Worm (Caenorhabditis elegans) whole organism, L3 larva: Measurements from ENCODE around the gene egl-18.
A peak's percentile ranks its signal among the peaks of the same experiment; 100 is the strongest.

Experiments
- R02D3.7 ChIP-seq: fragments of 150-350 bp; optimal IDR thresholded peaks from 2 replicates; lab custom pipeline; 2014; ENCODE audit warnings: missing biosample characterization, missing genetic modification characterization
- ZK546.5 ChIP-seq: sonication (generic microtip); optimal IDR thresholded peaks from 2 replicates; lab custom pipeline; 2017; ENCODE audit warnings: missing biosample characterization, missing genetic modification characterization
- aly-2 ChIP-seq: fragments of 150-350 bp; optimal IDR thresholded peaks from 2 replicates; lab custom pipeline; 2014; ENCODE audit warnings: missing biosample characterization, missing genetic modification characterization
- ama-1 ChIP-seq: fragments of 150-350 bp; optimal IDR thresholded peaks from 2 replicates; lab custom pipeline; 2018
- ceh-16 ChIP-seq: sonication (generic microtip); optimal IDR thresholded peaks from 2 replicates; lab custom pipeline; 2017; ENCODE audit warnings: missing biosample characterization, missing genetic modification characterization
- ceh-28 ChIP-seq: fragments of 150-350 bp; optimal IDR thresholded peaks from 2 replicates; lab custom pipeline; 2014; ENCODE audit warnings: missing biosample characterization, missing genetic modification reagents, missing genetic modification characterization
- ceh-82 ChIP-seq: fragments of 150-350 bp; optimal IDR thresholded peaks from 2 replicates; lab custom pipeline; 2014; ENCODE audit warnings: missing biosample characterization, missing genetic modification characterization
- ceh-9 ChIP-seq: sonication (generic microtip); optimal IDR thresholded peaks from 2 replicates; lab custom pipeline; 2018; ENCODE audit warnings: missing biosample characterization, missing genetic modification characterization
- daf-12 ChIP-seq: fragments of 150-350 bp; optimal IDR thresholded peaks from 2 replicates; lab custom pipeline; 2014; ENCODE audit warnings: missing biosample characterization, missing genetic modification reagents, missing genetic modification characterization
- egl-27 ChIP-seq: sonication (generic microtip); optimal IDR thresholded peaks from 4 replicates; lab custom pipeline; 2017; ENCODE audit warnings: missing biosample characterization, missing genetic modification reagents, missing genetic modification characterization
- egl-5 ChIP-seq: fragments of 150-350 bp; optimal IDR thresholded peaks from 2 replicates; lab custom pipeline; 2017; ENCODE audit warnings: missing biosample characterization, missing genetic modification reagents, missing genetic modification characterization, inconsistent platforms
- elt-1 ChIP-seq: fragments of 150-350 bp; optimal IDR thresholded peaks from 2 replicates; lab custom pipeline; 2014; ENCODE audit warnings: missing biosample characterization, missing genetic modification characterization
- elt-2 ChIP-seq: sonication (generic microtip); optimal IDR thresholded peaks from 2 replicates; lab custom pipeline; 2016; ENCODE audit warnings: missing genetic modification reagents, mild to moderate bottlenecking, missing genetic modification characterization, missing compliant biosample characterization
- elt-3 ChIP-seq, 3 experiments: fragments of 150-350 bp in 1 of 3; sonication (generic microtip) in 2 of 3; optimal IDR thresholded peaks; 2 replicates in 2 of 3; 4 replicates in 1 of 3; lab custom pipeline; 2014 to 2017; ENCODE audit warnings: missing biosample characterization in 3 of 3, missing genetic modification characterization in 3 of 3
- eor-1 ChIP-seq, 2 experiments: fragments of 150-350 bp; optimal IDR thresholded peaks; 2 replicates each; lab custom pipeline; 2014 to 2018; ENCODE audit warnings: missing biosample characterization in 2 of 2, missing genetic modification characterization in 2 of 2
- fkh-10 ChIP-seq: sonication (generic microtip); optimal IDR thresholded peaks from 2 replicates; lab custom pipeline; 2017; ENCODE audit warnings: missing biosample characterization, missing genetic modification reagents, missing genetic modification characterization
- fkh-2 ChIP-seq: fragments of 150-350 bp; optimal IDR thresholded peaks from 2 replicates; lab custom pipeline; 2014; ENCODE audit warnings: missing biosample characterization, missing genetic modification reagents, missing genetic modification characterization
- fos-1 ChIP-seq: fragments of 150-350 bp; optimal IDR thresholded peaks from 2 replicates; lab custom pipeline; 2014; ENCODE audit warnings: missing biosample characterization, missing genetic modification characterization
- hmg-11 ChIP-seq: sonication (generic microtip); optimal IDR thresholded peaks from 2 replicates; lab custom pipeline; 2016; ENCODE audit warnings: missing genetic modification characterization, missing compliant biosample characterization
- jun-1 ChIP-seq: fragments of 150-350 bp; optimal IDR thresholded peaks from 2 replicates; lab custom pipeline; 2014; ENCODE audit warnings: missing biosample characterization, missing genetic modification reagents, missing genetic modification characterization
- lin-15B ChIP-seq: fragments of 150-350 bp; optimal IDR thresholded peaks from 2 replicates; lab custom pipeline; 2014; ENCODE audit warnings: missing biosample characterization, missing genetic modification characterization
- lin-39 ChIP-seq: fragments of 150-350 bp; optimal IDR thresholded peaks from 2 replicates; lab custom pipeline; 2018; ENCODE audit warnings: missing biosample characterization, missing genetic modification reagents, missing genetic modification characterization
- lsy-12 ChIP-seq: sonication (generic microtip); optimal IDR thresholded peaks from 2 replicates; lab custom pipeline; 2016; ENCODE audit warnings: mild to moderate bottlenecking, missing genetic modification characterization, missing compliant biosample characterization
- mdl-1 ChIP-seq: fragments of 150-350 bp; optimal IDR thresholded peaks from 2 replicates; lab custom pipeline; 2014; ENCODE audit warnings: missing biosample characterization, missing genetic modification characterization
- mml-1 ChIP-seq: fragments of 150-350 bp; sonication (generic microtip); optimal IDR thresholded peaks from 3 replicates; lab custom pipeline; 2014; ENCODE audit warnings: missing biosample characterization, missing genetic modification characterization
- nfya-1 ChIP-seq: sonication (generic microtip); optimal IDR thresholded peaks from 2 replicates; lab custom pipeline; 2017; ENCODE audit warnings: missing genetic modification characterization, mild to moderate bottlenecking, missing compliant biosample characterization, antibody characterized with exemption, moderate library complexity; ENCODE audit not compliant: insufficient read depth
- nhr-11 ChIP-seq: fragments of 150-350 bp; optimal IDR thresholded peaks from 2 replicates; lab custom pipeline; 2014; ENCODE audit warnings: missing biosample characterization, missing genetic modification characterization
- nhr-12 ChIP-seq: fragments of 150-350 bp; optimal IDR thresholded peaks from 2 replicates; lab custom pipeline; 2014; ENCODE audit warnings: missing biosample characterization, missing genetic modification characterization
- nhr-23 ChIP-seq: fragments of 150-350 bp; optimal IDR thresholded peaks from 2 replicates; lab custom pipeline; 2014; ENCODE audit warnings: missing biosample characterization, missing genetic modification reagents, missing genetic modification characterization
- nhr-237 ChIP-seq: fragments of 150-350 bp; optimal IDR thresholded peaks from 2 replicates; lab custom pipeline; 2014; ENCODE audit warnings: missing biosample characterization, missing genetic modification characterization
- nhr-25 ChIP-seq: sonication (generic microtip); optimal IDR thresholded peaks from 2 replicates; lab custom pipeline; 2017; ENCODE audit warnings: missing biosample characterization, missing genetic modification characterization
- nhr-28 ChIP-seq: fragments of 150-350 bp; optimal IDR thresholded peaks from 2 replicates; lab custom pipeline; 2014; ENCODE audit warnings: missing biosample characterization, missing genetic modification characterization
- nhr-43 ChIP-seq: sonication (generic microtip); optimal IDR thresholded peaks from 2 replicates; lab custom pipeline; 2016; ENCODE audit warnings: mild to moderate bottlenecking, missing genetic modification characterization, missing compliant biosample characterization; ENCODE audit not compliant: poor library complexity, severe bottlenecking
- nhr-67 ChIP-seq: fragments of 150-350 bp; optimal IDR thresholded peaks from 2 replicates; lab custom pipeline; 2014; ENCODE audit warnings: missing biosample characterization, missing genetic modification characterization
- nhr-76 ChIP-seq: fragments of 150-350 bp; sonication (generic microtip); optimal IDR thresholded peaks from 5 replicates; lab custom pipeline; 2014; ENCODE audit warnings: missing biosample characterization, missing genetic modification characterization
- nhr-77 ChIP-seq: fragments of 150-350 bp; optimal IDR thresholded peaks from 2 replicates; lab custom pipeline; 2014; ENCODE audit warnings: missing biosample characterization, missing genetic modification characterization
- pha-4 ChIP-seq: fragments of 150-350 bp; optimal IDR thresholded peaks from 2 replicates; lab custom pipeline; 2014; ENCODE audit warnings: missing biosample characterization, missing genetic modification reagents, missing genetic modification characterization
- pqm-1 ChIP-seq: fragments of 150-350 bp; optimal IDR thresholded peaks from 2 replicates; lab custom pipeline; 2017; ENCODE audit warnings: missing biosample characterization, missing genetic modification characterization, inconsistent platforms
- sea-2 ChIP-seq: fragments of 150-350 bp; sonication (generic microtip); optimal IDR thresholded peaks from 4 replicates; lab custom pipeline; 2014; ENCODE audit warnings: missing biosample characterization, missing genetic modification reagents, missing genetic modification characterization
- skn-1 ChIP-seq: fragments of 150-350 bp; optimal IDR thresholded peaks from 2 replicates; lab custom pipeline; 2014; ENCODE audit warnings: missing biosample characterization, missing genetic modification characterization
- snpc-4 ChIP-seq: fragments of 150-350 bp; optimal IDR thresholded peaks from 2 replicates; lab custom pipeline; 2014; ENCODE audit warnings: missing biosample characterization, missing genetic modification characterization
- tbx-2 ChIP-seq: sonication (generic microtip); optimal IDR thresholded peaks from 2 replicates; lab custom pipeline; 2016; ENCODE audit warnings: mild to moderate bottlenecking, missing genetic modification characterization, missing compliant biosample characterization
- unc-39 ChIP-seq: sonication (generic microtip); optimal IDR thresholded peaks from 4 replicates; lab custom pipeline; 2017; ENCODE audit warnings: missing biosample characterization, missing genetic modification characterization
- unc-62 ChIP-seq: fragments of 150-350 bp; sonication (generic microtip); optimal IDR thresholded peaks from 4 replicates; lab custom pipeline; 2014; ENCODE audit warnings: missing biosample characterization, missing genetic modification reagents, missing genetic modification characterization
- zag-1 ChIP-seq: fragments of 150-350 bp; optimal IDR thresholded peaks from 2 replicates; lab custom pipeline; 2014; ENCODE audit warnings: missing biosample characterization, missing genetic modification characterization
- ztf-11 ChIP-seq: fragments of 150-350 bp; optimal IDR thresholded peaks from 2 replicates; lab custom pipeline; 2014; ENCODE audit warnings: missing biosample characterization, missing genetic modification characterization
- ztf-4 ChIP-seq: fragments of 150-350 bp; optimal IDR thresholded peaks from 2 replicates; lab custom pipeline; 2014; ENCODE audit warnings: missing biosample characterization, missing genetic modification characterization

The egl-18 gene

ce11 chrIV:1902022-1902421 is at the start of gene egl-18:
Gene egl-18, plus strand, starts transcription at chrIV:1902322.
- TF ChIP-seq nhr-25 (tag; lab: Kevin White, UChicago) (no peak), snpc-4 (tag; lab: Kevin White, UChicago) (no peak), nhr-23 (tag; lab: Kevin White, UChicago) (no peak), hmg-11 (no peak), nhr-11 (tag; lab: Kevin White, UChicago) (no peak), elt-1 (tag; lab: Kevin White, UChicago) (no peak), nfya-1 (tag; lab: Kevin White, UChicago) (no peak)

- TF ChIP-seq nhr-43 (tag; lab: Kevin White, UChicago) = peak; percentile 12
- peak; percentile 34 for TF ChIP-seq nhr-23 (tag; lab: Kevin White, UChicago)
- TF ChIP-seq eor-1 (tag; optimal IDR thresholded peaks at IDR 0.05; lab: Kevin White, UChicago) = no peak
Measured at ce11 chrIV:1853934-1854438, 48.1 kb upstream of the egl-18 start.

- TF ChIP-seq lin-15B (tag; lab: Kevin White, UChicago) (peak; percentile 23), sea-2 (GFP tag; lab: Kevin White, UChicago) (no peak), unc-39 (tag; lab: Kevin White, UChicago) (no peak), jun-1 (tag; lab: Kevin White, UChicago) (peak; percentile 58), nhr-237 (tag; lab: Kevin White, UChicago) (no peak), ceh-82 (tag; lab: Kevin White, UChicago) (no peak), ZK546.5 (tag; lab: Kevin White, UChicago) (no peak), nhr-11 (tag; lab: Kevin White, UChicago) (peak; percentile 66), ztf-11 (tag; lab: Kevin White, UChicago) (no peak), egl-27 (tag; lab: Kevin White, UChicago) (no peak), nhr-12 (no peak), nhr-43 (tag; lab: Kevin White, UChicago) (peak; percentile 31), nhr-23 (tag; lab: Kevin White, UChicago) (peak; percentile 49), hmg-11 (peak; percentile 71), ztf-4 (tag; lab: Kevin White, UChicago) (no peak), elt-2 (tag; lab: Kevin White, UChicago) (peak; percentile 83), nhr-77 (tag; lab: Kevin White, UChicago) (no peak), nfya-1 (tag; lab: Kevin White, UChicago) (peak; percentile 88), pha-4 (tag; lab: Kevin White, UChicago) (peak; percentile 78), ama-1 (lab: Kevin White, UChicago) (no peak), pqm-1 (peak; percentile 81), fkh-10 (GFP tag; lab: Kevin White, UChicago) (no peak), nhr-28 (tag; lab: Kevin White, UChicago) (no peak), fkh-2 (tag; lab: Kevin White, UChicago) (no peak), egl-5 (no peak), elt-1 (tag; lab: Kevin White, UChicago) (no peak), ceh-9 (tag; lab: Kevin White, UChicago) (no peak), R02D3.7 (tag; lab: Kevin White, UChicago) (peak; percentile 29), nhr-25 (tag; lab: Kevin White, UChicago) (peak; percentile 46), mdl-1 (tag; lab: Kevin White, UChicago) (peak; percentile 66), unc-62 (no peak), eor-1 (tag; optimal IDR thresholded peaks at IDR 0.05; lab: Kevin White, UChicago) (no peak), snpc-4 (tag; lab: Kevin White, UChicago) (no peak), ceh-16 (tag; lab: Kevin White, UChicago) (no peak), aly-2 (tag; lab: Kevin White, UChicago) (no peak), nhr-76 (tag; lab: Kevin White, UChicago) (no peak), elt-3 (tag; optimal IDR thresholded peaks at IDR 0.05; lab: Kevin White, UChicago) (no peak), zag-1 (tag; lab: Kevin White, UChicago) (no peak), fos-1 (no peak), lsy-12 (tag; lab: Kevin White, UChicago) (no peak), lin-39 (tag; lab: Kevin White, UChicago) (peak; percentile 80), skn-1 (tag; lab: Kevin White, UChicago) (no peak), daf-12 (tag; lab: Kevin White, UChicago) (no peak), mml-1 (tag; lab: Kevin White, UChicago) (no peak), tbx-2 (tag; lab: Kevin White, UChicago) (peak; percentile 27), ceh-28 (tag; lab: Kevin White, UChicago) (no peak), nhr-67 (tag; lab: Kevin White, UChicago) (no peak)
Measured at ce11 chrIV:1857866-1858271, 44.3 kb upstream of the egl-18 start.
